Fruit fly (Drosophila melanogaster): ENCODE results near the gene CG7148.

CG7148 gene

DNA sequence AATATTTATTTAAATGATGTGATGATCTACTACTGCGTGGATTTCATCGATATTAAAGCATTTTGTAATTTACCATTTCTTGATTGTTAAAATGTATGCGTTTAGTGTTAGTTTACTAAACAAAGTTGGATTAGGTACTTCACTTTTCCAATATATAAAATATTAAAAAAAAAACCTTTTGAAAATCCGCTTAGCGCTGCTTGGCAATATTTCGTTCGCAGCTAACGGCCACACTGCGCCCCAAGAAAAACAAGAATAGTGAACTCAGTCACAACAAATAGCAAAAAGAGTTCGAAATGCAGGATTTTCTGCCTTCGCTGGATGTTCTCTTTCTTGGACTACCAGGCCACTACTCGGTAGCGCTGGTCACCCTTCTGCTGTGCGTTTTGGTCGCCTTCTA lies 8.8 kb downstream of the CG7148 start, which contains the start of gene CG7407 (continued):
- TF ChIP-seq Deaf1 (tag; optimal IDR thresholded peaks at IDR 0.05) (no peak), row (GFP tag; IDR thresholded peaks at IDR 0.05) (peak; percentile 48; the same call in 1 of the 3 replicates), CG15514 (GFP tag; optimal IDR thresholded peaks at IDR 0.05) (no peak), emc (GFP tag; optimal IDR thresholded peaks at IDR 0.05) (no peak), wor (GFP tag; IDR thresholded peaks at IDR 0.05) (no peak), sens (GFP tag) (peak; percentile 61), nerfin-2 (GFP tag; IDR thresholded peaks at IDR 0.05; ENCODE audit: partially characterized antibody) (no peak), Spps (tag; optimal IDR thresholded peaks at IDR 0.05) (no peak), cad (GFP tag; optimal IDR thresholded peaks at IDR 0.05) (no peak), BtbVII (GFP tag; optimal IDR thresholded peaks at IDR 0.05) (no peak), gfzf (GFP tag; optimal IDR thresholded peaks at IDR 0.05) (peak; percentile 73), Sox100B (GFP tag; optimal IDR thresholded peaks at IDR 0.05) (no peak), Fer3 (tag; optimal IDR thresholded peaks at IDR 0.05) (no peak), onecut (GFP tag; IDR thresholded peaks at IDR 0.05) (no peak), gro (GFP tag; optimal IDR thresholded peaks at IDR 0.05) (no peak), CG13775 (GFP tag; optimal IDR thresholded peaks at IDR 0.05) (no peak), knrl (GFP tag; IDR thresholded peaks at IDR 0.05; ENCODE audit: partially characterized antibody) (no peak), bigmax (GFP tag; optimal IDR thresholded peaks at IDR 0.05) (no peak), CG31441 (GFP tag; IDR thresholded peaks at IDR 0.05) (no peak), CG17612 (GFP tag; IDR thresholded peaks at IDR 0.05) (no peak), MESR4 (GFP tag; optimal IDR thresholded peaks at IDR 0.05) (peak; percentile 69), CG9727 (GFP tag; optimal IDR thresholded peaks at IDR 0.05) (no peak), Sin3A (optimal IDR thresholded peaks at IDR 0.05) (no peak), CG2875 (GFP tag; optimal IDR thresholded peaks at IDR 0.05) (no peak), CTCF (GFP tag; optimal IDR thresholded peaks at IDR 0.05) (no peak), abd-A (tag; optimal IDR thresholded peaks at IDR 0.05) (no peak), CG6854 (GFP tag; optimal IDR thresholded peaks at IDR 0.05) (no peak), Gsc (GFP tag; IDR thresholded peaks at IDR 0.05) (no peak), h (optimal IDR thresholded peaks at IDR 0.05) (no peak), CG13424 (tag; optimal IDR thresholded peaks at IDR 0.05) (no peak), wdn (GFP tag; IDR thresholded peaks at IDR 0.05) (no peak), CG15011 (GFP tag; optimal IDR thresholded peaks at IDR 0.05) (no peak), dati (GFP tag; IDR thresholded peaks at IDR 0.05) (no peak), CG10366 (GFP tag; IDR thresholded peaks at IDR 0.05) (no peak), D (optimal IDR thresholded peaks at IDR 0.05) (no peak), D (GFP tag; optimal IDR thresholded peaks at IDR 0.05) (no peak), ind (GFP tag; optimal IDR thresholded peaks at IDR 0.05) (no peak), wek (GFP tag; optimal IDR thresholded peaks at IDR 0.05) (peak; percentile 6), chinmo (GFP tag; IDR thresholded peaks at IDR 0.05; ENCODE audit: partially characterized antibody) (no peak), chm (GFP tag; IDR thresholded peaks at IDR 0.05) (no peak), HLH3B (GFP tag; IDR thresholded peaks at IDR 0.05) (no peak), tna (GFP tag; IDR thresholded peaks at IDR 0.05; ENCODE audit: partially characterized antibody) (no peak), CG9797 (GFP tag; optimal IDR thresholded peaks at IDR 0.05) (peak; percentile 64), Dip2 (GFP tag; IDR thresholded peaks at IDR 0.05) (no peak), Hmx (GFP tag; optimal IDR thresholded peaks at IDR 0.05) (no peak), phol (tag; optimal IDR thresholded peaks at IDR 0.05) (no peak), repo (GFP tag; optimal IDR thresholded peaks at IDR 0.05) (no peak), Camta (GFP tag; optimal IDR thresholded peaks at IDR 0.05) (no peak), vfl (GFP tag; optimal IDR thresholded peaks at IDR 0.05) (no peak), dimm (GFP tag; IDR thresholded peaks at IDR 0.05) (no peak), CG7372 (GFP tag; IDR thresholded peaks at IDR 0.05) (no peak), CG11456 (GFP tag; IDR thresholded peaks at IDR 0.05) (no peak), lbe (GFP tag; optimal IDR thresholded peaks at IDR 0.05) (peak; percentile 19), CG1603 (tag; optimal IDR thresholded peaks at IDR 0.05) (no peak)
